Worm (Caenorhabditis elegans) whole organism, L2 larva: ENCODE measurements around the gene ckb-2.

Experiments
- alr-1 ChIP-seq: fragments of 150-350 bp; optimal IDR thresholded peaks from 2 replicates; lab custom pipeline; 2014; ENCODE audit warnings: missing biosample characterization, missing genetic modification characterization
- aly-2 ChIP-seq: fragments of 150-350 bp; optimal IDR thresholded peaks from 2 replicates; lab custom pipeline; 2014; ENCODE audit warnings: missing biosample characterization, missing genetic modification characterization
- nhr-12 ChIP-seq: fragments of 150-350 bp; optimal IDR thresholded peaks from 2 replicates; lab custom pipeline; 2014; ENCODE audit warnings: missing biosample characterization, missing genetic modification characterization
- nhr-237 ChIP-seq: fragments of 150-350 bp; optimal IDR thresholded peaks from 2 replicates; lab custom pipeline; 2014; ENCODE audit warnings: missing biosample characterization, missing genetic modification characterization
- nhr-6 ChIP-seq: fragments of 150-350 bp; optimal IDR thresholded peaks from 2 replicates; lab custom pipeline; 2014; ENCODE audit warnings: missing biosample characterization, missing genetic modification characterization
- ztf-1 ChIP-seq: fragments of 200-800 bp; sonication (Bioruptor generic); conservative IDR thresholded peaks from 2 replicates; pipeline ENCODE4 v1.3.6; 2022; ENCODE audit warnings: missing genetic modification characterization, missing compliant biosample characterization

DNA sequence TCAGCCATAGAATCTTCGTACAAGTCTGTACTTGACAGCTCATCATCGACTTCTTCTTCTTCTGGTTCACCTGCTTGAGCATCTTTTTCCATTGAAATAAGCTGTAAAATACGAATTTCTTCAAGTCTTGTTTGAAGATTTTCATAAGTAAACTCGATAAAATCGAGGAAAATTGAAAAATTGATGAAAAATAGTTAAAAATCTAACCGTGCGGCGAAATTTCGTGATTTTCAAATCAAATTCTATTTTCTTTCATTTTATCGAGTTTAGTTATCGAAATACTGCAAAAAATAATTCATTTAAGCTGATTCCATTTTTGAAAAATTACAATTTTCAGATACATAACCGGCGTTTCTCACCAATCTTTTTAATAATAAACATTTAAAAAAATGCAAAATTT lies 47.4 kb downstream of the ckb-2 start, which contains the start of gene R07E5.11:
- TF ChIP-seq nhr-237 (tag; lab: Kevin White, UChicago) = no peak
- no peak for TF ChIP-seq alr-1 (tag; lab: Kevin White, UChicago)
- no peak for TF ChIP-seq ztf-1 (GFP tag; lab: Robert Waterston, UW)
- no peak for TF ChIP-seq nhr-6 (tag; lab: Kevin White, UChicago)
- TF ChIP-seq nhr-12 (tag; lab: Kevin White, UChicago) = no peak
- no peak for TF ChIP-seq aly-2 (tag; lab: Kevin White, UChicago)
